Worm (Caenorhabditis elegans): ENCODE measurements around the gene dnj-25.

- no peak for TF ChIP-seq fkh-10 (GFP tag; optimal IDR thresholded peaks at IDR 0.05)
- TF ChIP-seq nhr-11 (tag; optimal IDR thresholded peaks at IDR 0.05), result no peak
- no peak for TF ChIP-seq ztf-7 (tag; optimal IDR thresholded peaks at IDR 0.05)
- TF ChIP-seq F37D6.2 (tag; optimal IDR thresholded peaks at IDR 0.05), result no peak
- no peak for TF ChIP-seq ztf-11 (tag; optimal IDR thresholded peaks at IDR 0.05)
- TF ChIP-seq F26F4.8 (GFP tag; conservative IDR thresholded peaks at IDR 0.05), result no peak
- TF ChIP-seq tra-1 (GFP tag; IDR thresholded peaks at IDR 0.05), result no peak
- TF ChIP-seq Y48G9A.11 (GFP tag; IDR thresholded peaks at IDR 0.05), result no peak
Observed at ce11 chrV:20780400-20780799, 36.3 kb upstream of the dnj-25 start, which contains the start of gene hif-1.

All from whole organism, L4 larva.